Worm (Caenorhabditis elegans) whole organism, L2 larva: ENCODE data around the gene srg-21.

Source experiments
- C34F6.9 ChIP-seq: fragments of 150-350 bp; optimal IDR thresholded peaks from 2 replicates; lab custom pipeline; 2014; ENCODE audit warnings: missing biosample characterization, missing genetic modification characterization
- ZK546.5 ChIP-seq: sonication (generic microtip); optimal IDR thresholded peaks from 2 replicates; lab custom pipeline; 2017; ENCODE audit warnings: missing biosample characterization, missing genetic modification characterization
- ama-1 ChIP-seq: fragments of 150-350 bp; optimal IDR thresholded peaks from 2 replicates; lab custom pipeline; 2018; ENCODE audit warnings: inconsistent platforms
- egl-27 ChIP-seq: sonication (generic microtip); optimal IDR thresholded peaks from 3 replicates; lab custom pipeline; 2017; ENCODE audit warnings: missing biosample characterization, missing genetic modification reagents, missing genetic modification characterization
- lin-13 ChIP-seq: fragments of 150-350 bp; optimal IDR thresholded peaks from 2 replicates; lab custom pipeline; 2014; ENCODE audit warnings: missing biosample characterization, missing genetic modification reagents, missing genetic modification characterization
- lin-39 ChIP-seq: fragments of 150-350 bp; optimal IDR thresholded peaks from 2 replicates; lab custom pipeline; 2014; ENCODE audit warnings: missing biosample characterization, missing genetic modification reagents, missing genetic modification characterization
- nhr-21 ChIP-seq: fragments of 150-350 bp; optimal IDR thresholded peaks from 2 replicates; lab custom pipeline; 2014; ENCODE audit warnings: missing biosample characterization, missing genetic modification characterization
- nhr-6 ChIP-seq: fragments of 150-350 bp; optimal IDR thresholded peaks from 2 replicates; lab custom pipeline; 2014; ENCODE audit warnings: missing biosample characterization, missing genetic modification characterization
- nhr-77 ChIP-seq: fragments of 150-350 bp; optimal IDR thresholded peaks from 2 replicates; lab custom pipeline; 2014; ENCODE audit warnings: missing biosample characterization, missing genetic modification characterization
- skn-1 ChIP-seq: sonication (generic microtip); optimal IDR thresholded peaks from 2 replicates; lab custom pipeline; 2017; ENCODE audit warnings: missing biosample characterization, missing genetic modification characterization
- snpc-4 ChIP-seq: fragments of 150-350 bp; optimal IDR thresholded peaks from 2 replicates; lab custom pipeline; 2014; ENCODE audit warnings: missing biosample characterization, missing genetic modification characterization
- zag-1 ChIP-seq: fragments of 150-350 bp; optimal IDR thresholded peaks from 2 replicates; lab custom pipeline; 2014; ENCODE audit warnings: missing biosample characterization, missing genetic modification characterization
- ztf-11 ChIP-seq: sonication (generic microtip); optimal IDR thresholded peaks from 2 replicates; lab custom pipeline; 2017; ENCODE audit warnings: missing biosample characterization, missing genetic modification characterization

ce11 chrII:3135293-3135692, 44.1 kb upstream of the srg-21 start:
- TF ChIP-seq egl-27 (tag; lab: Kevin White, UChicago) (no peak), skn-1 (no peak), snpc-4 (tag; lab: Kevin White, UChicago) (no peak), ZK546.5 (tag; lab: Kevin White, UChicago) (no peak), nhr-21 (tag; lab: Kevin White, UChicago) (no peak), nhr-6 (tag; lab: Kevin White, UChicago) (no peak), nhr-77 (tag; lab: Kevin White, UChicago) (no peak), ztf-11 (tag; lab: Kevin White, UChicago) (no peak), ama-1 (lab: Kevin White, UChicago) (no peak), lin-39 (tag; lab: Kevin White, UChicago) (no peak), zag-1 (tag; lab: Kevin White, UChicago) (no peak), lin-13 (GFP tag; lab: Kevin White, UChicago) (no peak), C34F6.9 (tag; lab: Kevin White, UChicago) (no peak)
